Fruit fly (Drosophila melanogaster) whole organism, embryonic: ENCODE results near the gene CG43255.

Experiments used
- Ada2b ChIP-seq: fragments of 200-800 bp; sonication (Bioruptor generic); IDR thresholded peaks from 2 replicates; pipeline ENCODE4 v1.3.6; 2022; ENCODE audit warnings: missing biosample characterization, missing genetic modification characterization
- Asciz ChIP-seq: fragments of 200-800 bp; sonication (Bioruptor generic); optimal IDR thresholded peaks from 2 replicates; lab custom pipeline; 2017; ENCODE audit warnings: missing biosample characterization, mild to moderate bottlenecking, missing genetic modification characterization, missing genetic modification reagents
- Atf-2 ChIP-seq: fragments of 200-800 bp; sonication (Bioruptor generic); optimal IDR thresholded peaks from 2 replicates; lab custom pipeline; 2016; ENCODE audit warnings: missing biosample characterization, missing genetic modification characterization
- Bdp1 ChIP-seq: fragments of 200-800 bp; sonication (Bioruptor generic); optimal IDR thresholded peaks from 3 replicates; lab custom pipeline; 2016; ENCODE audit warnings: missing biosample characterization, missing genetic modification characterization
- CG10147 ChIP-seq: fragments of 200-800 bp; sonication (Bioruptor generic); optimal IDR thresholded peaks from 2 replicates; lab custom pipeline; 2019; ENCODE audit warnings: missing biosample characterization, mild to moderate bottlenecking, missing genetic modification characterization, moderate library complexity
- CG10462 ChIP-seq: fragments of 200-800 bp; sonication (Bioruptor generic); optimal IDR thresholded peaks from 2 replicates; lab custom pipeline; 2016; ENCODE audit warnings: missing biosample characterization, missing genetic modification characterization
- CG11723 ChIP-seq: fragments of 200-800 bp; sonication (Bioruptor generic); optimal IDR thresholded peaks from 2 replicates; lab custom pipeline; 2017; ENCODE audit warnings: missing biosample characterization, mild to moderate bottlenecking, missing genetic modification characterization
- CG15514 ChIP-seq: fragments of 200-800 bp; sonication (Bioruptor generic); optimal IDR thresholded peaks from 3 replicates; lab custom pipeline; 2017; ENCODE audit warnings: missing biosample characterization, missing genetic modification characterization, mild to moderate bottlenecking, moderate library complexity, missing genetic modification reagents
- CG15696 ChIP-seq: fragments of 200-800 bp; sonication (Bioruptor generic); optimal IDR thresholded peaks from 2 replicates; lab custom pipeline; 2019; ENCODE audit warnings: missing biosample characterization, mild to moderate bottlenecking, missing genetic modification characterization, moderate library complexity
- CG17612 ChIP-seq: fragments of 200-800 bp; sonication (Bioruptor generic); IDR thresholded peaks from 2 replicates; pipeline ENCODE4 v1.3.6; 2022; ENCODE audit warnings: missing biosample characterization, missing genetic modification characterization
- CG17829 ChIP-seq: fragments of 200-800 bp; optimal IDR thresholded peaks from 2 replicates; lab custom pipeline; 2019; ENCODE audit warnings: missing biosample characterization, mild to moderate bottlenecking, missing genetic modification characterization, moderate library complexity
- CG34376 ChIP-seq: fragments of 200-800 bp; sonication (Bioruptor generic); optimal IDR thresholded peaks from 2 replicates; lab custom pipeline; 2018; ENCODE audit warnings: missing biosample characterization, mild to moderate bottlenecking, missing genetic modification characterization
- CG4730 ChIP-seq: fragments of 200-800 bp; sonication (Bioruptor generic); IDR thresholded peaks from 2 replicates; pipeline ENCODE4 v1.3.6; 2022; ENCODE audit warnings: missing biosample characterization, missing genetic modification characterization
- D19A ChIP-seq: fragments of 200-800 bp; optimal IDR thresholded peaks from 3 replicates; lab custom pipeline; 2019; ENCODE audit warnings: missing biosample characterization, mild to moderate bottlenecking, missing genetic modification characterization, moderate library complexity
- Dad ChIP-seq: fragments of 200-800 bp; sonication (Bioruptor generic); optimal IDR thresholded peaks from 3 replicates; lab custom pipeline; 2016; ENCODE audit warnings: missing biosample characterization, missing genetic modification characterization
- Deaf1 ChIP-seq: fragments of 200-800 bp; optimal IDR thresholded peaks from 3 replicates; lab custom pipeline; 2019; ENCODE audit warnings: missing biosample characterization, mild to moderate bottlenecking, missing genetic modification characterization, moderate library complexity
- Doc3 ChIP-seq: fragments of 200-800 bp; sonication (Bioruptor generic); IDR thresholded peaks from 3 replicates; pipeline ENCODE4 v1.3.6; 2022; ENCODE audit warnings: missing biosample characterization, missing genetic modification characterization; ENCODE audit not compliant: partially characterized antibody
- Gug ChIP-seq: fragments of 200-800 bp; sonication (Bioruptor generic); IDR thresholded peaks from 4 replicates; pipeline ENCODE4 v1.3.6; 2022; ENCODE audit warnings: missing biosample characterization, missing genetic modification characterization
- Hsf ChIP-seq: fragments of 200-800 bp; sonication (Bioruptor generic); optimal IDR thresholded peaks from 3 replicates; lab custom pipeline; 2016; ENCODE audit warnings: missing biosample characterization, missing genetic modification characterization
- MTF-1 ChIP-seq: fragments of 200-800 bp; sonication (Bioruptor generic); optimal IDR thresholded peaks from 2 replicates; lab custom pipeline; 2018; ENCODE audit warnings: missing biosample characterization, mild to moderate bottlenecking, missing genetic modification characterization, borderline replicate concordance
- Nf-YA ChIP-seq: fragments of 200-800 bp; sonication (Bioruptor generic); IDR thresholded peaks from 2 replicates; pipeline ENCODE4 v1.3.6; 2022; ENCODE audit warnings: missing biosample characterization, missing genetic modification characterization
- Poxn ChIP-seq: fragments of 200-800 bp; sonication (Bioruptor generic); IDR thresholded peaks from 2 replicates; pipeline ENCODE4 v1.3.6; 2022; ENCODE audit warnings: missing biosample characterization, missing genetic modification characterization
- Rx ChIP-seq: fragments of 200-800 bp; sonication (Bioruptor generic); IDR thresholded peaks from 2 replicates; pipeline ENCODE4 v1.3.6; 2022; ENCODE audit warnings: missing biosample characterization, missing genetic modification characterization
- Sox100B ChIP-seq: fragments of 200-800 bp; sonication (Bioruptor generic); optimal IDR thresholded peaks from 3 replicates; lab custom pipeline; 2018; ENCODE audit warnings: missing biosample characterization, mild to moderate bottlenecking, missing genetic modification characterization
- Taf1 ChIP-seq: fragments of 200-800 bp; sonication (Bioruptor generic); IDR thresholded peaks from 2 replicates; pipeline ENCODE4 v1.3.6; 2022; ENCODE audit warnings: missing biosample characterization, missing genetic modification characterization
- Vsx1 ChIP-seq: fragments of 200-800 bp; sonication (Bioruptor generic); optimal IDR thresholded peaks from 2 replicates; lab custom pipeline; 2017; ENCODE audit warnings: missing biosample characterization, mild to moderate bottlenecking, missing genetic modification characterization, missing genetic modification reagents
- abd-A ChIP-seq: fragments of 200-800 bp; sonication (Bioruptor generic); optimal IDR thresholded peaks from 3 replicates; lab custom pipeline; 2019; ENCODE audit warnings: missing biosample characterization, mild to moderate bottlenecking, missing genetic modification characterization, moderate library complexity
- ap ChIP-seq: fragments of 200-800 bp; sonication (Bioruptor generic); IDR thresholded peaks from 2 replicates; pipeline ENCODE4 v1.3.6; 2022; ENCODE audit warnings: missing biosample characterization, missing genetic modification characterization
- bowl ChIP-seq: fragments of 200-800 bp; sonication (Bioruptor generic); IDR thresholded peaks from 2 replicates; pipeline ENCODE4 v1.3.6; 2022; ENCODE audit warnings: missing biosample characterization, missing genetic modification characterization
- btn ChIP-seq: fragments of 200-800 bp; sonication (Bioruptor generic); optimal IDR thresholded peaks from 2 replicates; lab custom pipeline; 2016; ENCODE audit warnings: missing biosample characterization, missing genetic modification characterization
- chn ChIP-seq: fragments of 200-800 bp; sonication (Bioruptor generic); optimal IDR thresholded peaks from 2 replicates; lab custom pipeline; 2016; ENCODE audit warnings: missing biosample characterization, missing genetic modification characterization
- dan ChIP-seq: fragments of 200-800 bp; sonication (Bioruptor generic); IDR thresholded peaks from 2 replicates; pipeline ENCODE4 v1.3.6; 2022; ENCODE audit warnings: missing biosample characterization, missing genetic modification characterization
- exex ChIP-seq: fragments of 200-800 bp; sonication (Bioruptor generic); optimal IDR thresholded peaks from 4 replicates; lab custom pipeline; 2018; ENCODE audit warnings: missing biosample characterization, mild to moderate bottlenecking, missing genetic modification characterization, moderate library complexity
- fru ChIP-seq: fragments of >200 bp; optimal IDR thresholded peaks from 2 replicates; lab custom pipeline; 2017
- ftz-f1 ChIP-seq: fragments of 200-800 bp; sonication (Bioruptor generic); optimal IDR thresholded peaks from 2 replicates; lab custom pipeline; 2016; ENCODE audit warnings: missing biosample characterization, missing genetic modification characterization
- grn ChIP-seq: fragments of 200-800 bp; sonication (Bioruptor generic); optimal IDR thresholded peaks from 3 replicates; lab custom pipeline; 2017; ENCODE audit warnings: missing biosample characterization, missing genetic modification characterization
- hth ChIP-seq: fragments of >200 bp; optimal IDR thresholded peaks from 2 replicates; lab custom pipeline; 2017; ENCODE audit warnings: inconsistent platforms
- insv ChIP-seq, 2 experiments: fragments of 200-800 bp; sonication (Bioruptor generic); optimal IDR thresholded peaks; 3 replicates each; lab custom pipeline; 2016 to 2018; ENCODE audit warnings: missing biosample characterization in 2 of 2, missing genetic modification characterization in 2 of 2
- kni ChIP-seq: fragments of 200-800 bp; sonication (Bioruptor generic); optimal IDR thresholded peaks from 3 replicates; lab custom pipeline; 2017; ENCODE audit warnings: mild to moderate bottlenecking, missing biosample characterization, missing genetic modification reagents, missing genetic modification characterization
- lilli ChIP-seq: fragments of 200-800 bp; sonication (Bioruptor generic); optimal IDR thresholded peaks from 3 replicates; lab custom pipeline; 2016; ENCODE audit warnings: missing biosample characterization, missing genetic modification characterization
- pan ChIP-seq, 4 experiments: fragments of >200 bp in 3 of 4; fragments of 200-800 bp in 1 of 4; sonication (Bioruptor generic) in 1 of 4; optimal IDR thresholded peaks in 3 of 4; IDR thresholded peaks in 1 of 4; 2 replicates each; pipeline versions ENCODE4 v1.3.6 to Lab custom; 2017 to 2022; ENCODE audit warnings: missing biosample characterization in 2 of 4, missing genetic modification characterization in 2 of 4, mixed read lengths in 1 of 4
- sima ChIP-seq: fragments of 200-800 bp; sonication (Bioruptor generic); optimal IDR thresholded peaks from 2 replicates; lab custom pipeline; 2016; ENCODE audit warnings: missing biosample characterization, missing genetic modification characterization
- slp2 ChIP-seq: fragments of 200-800 bp; sonication (Bioruptor generic); optimal IDR thresholded peaks from 2 replicates; lab custom pipeline; 2016; ENCODE audit warnings: missing biosample characterization, missing genetic modification characterization
- tap ChIP-seq: fragments of 200-800 bp; optimal IDR thresholded peaks from 3 replicates; lab custom pipeline; 2019; ENCODE audit warnings: missing biosample characterization, mild to moderate bottlenecking, missing genetic modification characterization, moderate library complexity
- tgo ChIP-seq: fragments of 200-800 bp; sonication (Bioruptor generic); IDR thresholded peaks from 3 replicates; pipeline ENCODE4 v1.3.6; 2022; ENCODE audit warnings: missing biosample characterization, missing genetic modification characterization
- tin ChIP-seq: fragments of 200-800 bp; sonication (Bioruptor generic); optimal IDR thresholded peaks from 3 replicates; lab custom pipeline; 2016; ENCODE audit warnings: missing biosample characterization, missing genetic modification characterization
- tx ChIP-seq: fragments of 200-800 bp; sonication (Bioruptor generic); optimal IDR thresholded peaks from 2 replicates; lab custom pipeline; 2016; ENCODE audit warnings: missing biosample characterization, missing genetic modification characterization
- vnd ChIP-seq: fragments of 200-800 bp; sonication (Bioruptor generic); IDR thresholded peaks from 3 replicates; pipeline ENCODE4 v1.3.6; 2022; ENCODE audit warnings: missing biosample characterization, missing genetic modification characterization; ENCODE audit not compliant: partially characterized antibody
- zen ChIP-seq: fragments of 200-800 bp; sonication (Bioruptor generic); optimal IDR thresholded peaks from 3 replicates; lab custom pipeline; 2018; ENCODE audit warnings: missing biosample characterization, mild to moderate bottlenecking, missing genetic modification characterization, moderate library complexity
- zen2 ChIP-seq: fragments of 200-800 bp; sonication (Bioruptor generic); IDR thresholded peaks from 3 replicates; pipeline ENCODE4 v1.3.6; 2022; ENCODE audit warnings: missing biosample characterization, missing genetic modification characterization; ENCODE audit not compliant: partially characterized antibody

The CG43255 gene

dm6 chrX:8878967-8879554, 44.7 kb upstream of the CG43255 start (continued):
- TF ChIP-seq pan (optimal IDR thresholded peaks at IDR 0.05; lab: Kevin White, UChicago): no peak
- TF ChIP-seq pan (GFP tag; optimal IDR thresholded peaks at IDR 0.05 in 1 of 2, IDR thresholded peaks at IDR 0.05 in 1 of 2): peak in 1 of 2 experiments; percentile 91
- peak; percentile 65 for TF ChIP-seq Gug (GFP tag; lab: Robert Waterston, UW)
- TF ChIP-seq Rx: peak; percentile 74
- peak; percentile 28 for TF ChIP-seq CG34376
- TF ChIP-seq abd-A: peak; percentile 35
- peak; percentile 71 for TF ChIP-seq zen (tag; lab: Kevin White, UChicago)
- no peak for TF ChIP-seq Atf-2 (GFP tag; lab: Kevin White, UChicago)
- TF ChIP-seq tx (GFP tag; lab: Kevin White, UChicago): no peak
- no peak for TF ChIP-seq btn (GFP tag; lab: Kevin White, UChicago)
- peak; percentile 86 for TF ChIP-seq Ada2b (GFP tag; lab: Robert Waterston, UW)
- TF ChIP-seq sima (GFP tag; lab: Kevin White, UChicago): no peak
- peak; percentile 68 for TF ChIP-seq CG17612
- TF ChIP-seq tgo (GFP tag; lab: Robert Waterston, UW): peak; percentile 83
- no peak for TF ChIP-seq slp2 (GFP tag; lab: Kevin White, UChicago)
- peak in 1 of 2 experiments; percentile 3 for TF ChIP-seq insv (GFP tag; optimal IDR thresholded peaks at IDR 0.05; lab: Kevin White, UChicago)
- peak; percentile 72 for TF ChIP-seq Nf-YA
- peak; percentile 17 for TF ChIP-seq Hsf (GFP tag; lab: Kevin White, UChicago)
- peak; percentile 77 for TF ChIP-seq CG15514 (GFP tag; lab: Kevin White, UChicago)
- TF ChIP-seq hth (lab: Kevin White, UChicago): no peak
- TF ChIP-seq Doc3: no peak
- peak; percentile 86 for TF ChIP-seq CG17829
- TF ChIP-seq Taf1 (GFP tag; lab: Robert Waterston, UW): peak; percentile 62
- TF ChIP-seq exex (tag; lab: Kevin White, UChicago): peak; percentile 47
- peak; percentile 77; the same call in 1 of the 2 replicates for TF ChIP-seq CG4730 (GFP tag; lab: Robert Waterston, UW)
- TF ChIP-seq Deaf1 (tag; lab: Kevin White, UChicago): peak; percentile 51
- TF ChIP-seq ap (GFP tag; lab: Robert Waterston, UW): peak; percentile 89
- TF ChIP-seq grn: no peak
- no peak for TF ChIP-seq fru (lab: Kevin White, UChicago)
- peak; percentile 81 for TF ChIP-seq D19A (tag; lab: Kevin White, UChicago)
- TF ChIP-seq MTF-1 (GFP tag; lab: Kevin White, UChicago): peak; percentile 59
- TF ChIP-seq chn (GFP tag; lab: Kevin White, UChicago): peak; percentile 13
- peak; percentile 75 for TF ChIP-seq Sox100B (GFP tag; lab: Kevin White, UChicago)
- TF ChIP-seq CG10462: peak; percentile 47
- no peak for TF ChIP-seq dan
- TF ChIP-seq Asciz: peak; percentile 80
- TF ChIP-seq Poxn (GFP tag; lab: Robert Waterston, UW): peak; percentile 32; the same call in 1 of the 2 replicates
- TF ChIP-seq tap (tag; lab: Kevin White, UChicago): peak; percentile 85
- TF ChIP-seq Vsx1 (GFP tag; lab: Kevin White, UChicago): peak; percentile 65
- TF ChIP-seq zen2: no peak
- no peak for TF ChIP-seq ftz-f1 (GFP tag; lab: Kevin White, UChicago)
- no peak for TF ChIP-seq Dad (GFP tag; lab: Kevin White, UChicago)
- TF ChIP-seq lilli (GFP tag; lab: Kevin White, UChicago): peak; percentile 60
- TF ChIP-seq Bdp1 (GFP tag; lab: Kevin White, UChicago): no peak
- no peak for TF ChIP-seq kni (GFP tag; lab: Kevin White, UChicago)
- peak; percentile 49 for TF ChIP-seq CG15696 (tag; lab: Kevin White, UChicago)
- TF ChIP-seq tin: peak; percentile 66
- TF ChIP-seq CG10147 (GFP tag; lab: Kevin White, UChicago): peak; percentile 76
- peak; percentile 84 for TF ChIP-seq bowl
- peak; percentile 56 for TF ChIP-seq CG11723
- no peak for TF ChIP-seq vnd
